Worm (Caenorhabditis elegans) whole organism, L1 larva: ENCODE data around the gene ent-1.

Experiments used
- ces-1 ChIP-seq: fragments of 150-350 bp; optimal IDR thresholded peaks from 2 replicates; lab custom pipeline; 2014; ENCODE audit warnings: missing biosample characterization, missing genetic modification reagents, missing genetic modification characterization
- egl-13 ChIP-seq: sonication (generic microtip); optimal IDR thresholded peaks from 2 replicates; lab custom pipeline; 2016; ENCODE audit warnings: missing genotype, missing genetic modification reagents, missing genetic modification characterization, missing compliant biosample characterization
- fkh-10 ChIP-seq: sonication (generic microtip); optimal IDR thresholded peaks from 2 replicates; lab custom pipeline; 2017; ENCODE audit warnings: missing biosample characterization, missing genetic modification reagents, missing genetic modification characterization
- fos-1 ChIP-seq: fragments of 150-350 bp; optimal IDR thresholded peaks from 2 replicates; lab custom pipeline; 2014; ENCODE audit warnings: missing biosample characterization, missing genetic modification characterization
- jun-1 ChIP-seq: fragments of 150-350 bp; optimal IDR thresholded peaks from 2 replicates; lab custom pipeline; 2014; ENCODE audit warnings: missing biosample characterization, missing genetic modification reagents, missing genetic modification characterization
- lin-39 ChIP-seq: fragments of 150-350 bp; optimal IDR thresholded peaks from 2 replicates; lab custom pipeline; 2014; ENCODE audit warnings: missing biosample characterization, missing genetic modification reagents, missing genetic modification characterization
- nhr-28 ChIP-seq: fragments of 150-350 bp; optimal IDR thresholded peaks from 2 replicates; lab custom pipeline; 2014; ENCODE audit warnings: missing biosample characterization, missing genetic modification characterization
- sox-4 ChIP-seq: sonication (generic microtip); optimal IDR thresholded peaks from 2 replicates; lab custom pipeline; 2016; ENCODE audit warnings: missing genetic modification characterization, missing compliant biosample characterization
- tbx-2 ChIP-seq: sonication (generic microtip); optimal IDR thresholded peaks from 2 replicates; lab custom pipeline; 2016; ENCODE audit warnings: missing genetic modification characterization, missing compliant biosample characterization
- unc-30 ChIP-seq: sonication (generic microtip); optimal IDR thresholded peaks from 2 replicates; lab custom pipeline; 2017; ENCODE audit warnings: missing biosample characterization, missing genetic modification characterization
- unc-62 ChIP-seq: fragments of 150-350 bp; optimal IDR thresholded peaks from 2 replicates; lab custom pipeline; 2014; ENCODE audit warnings: missing biosample characterization, missing genetic modification reagents, missing genetic modification characterization

DNA sequence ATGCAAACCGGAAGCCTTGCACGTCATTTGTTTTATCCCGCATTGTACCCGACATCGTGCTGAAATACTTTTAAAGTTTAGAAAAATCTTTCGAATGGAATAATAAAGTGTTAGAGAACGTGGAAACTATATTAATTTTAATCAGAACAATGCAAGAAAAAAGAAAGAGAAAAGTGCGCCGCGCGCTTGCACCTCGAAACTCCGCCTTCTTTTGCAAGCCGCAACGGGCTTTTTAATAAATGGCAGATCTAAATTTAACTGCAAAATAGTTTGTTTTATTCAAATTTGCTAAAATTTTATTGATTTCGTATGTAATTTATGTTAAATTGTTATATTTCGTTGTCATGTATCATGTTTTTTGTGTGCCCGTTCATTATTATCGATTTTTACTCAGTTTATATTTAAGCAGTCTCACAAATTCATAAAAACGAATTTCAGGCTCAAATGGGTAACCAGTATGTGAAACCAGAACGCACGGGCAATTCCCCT, 3.3 kb downstream of the ent-1 start, which contains the start of the genes acl-3 and ndub-6:
- TF ChIP-seq sox-4 (tag; lab: Kevin White, UChicago) (no peak), fos-1 (no peak), jun-1 (tag; lab: Kevin White, UChicago) (no peak), unc-62 (GFP tag; lab: Kevin White, UChicago) (no peak), nhr-28 (tag; lab: Kevin White, UChicago) (no peak), egl-13 (tag; lab: Kevin White, UChicago) (no peak), fkh-10 (GFP tag; lab: Kevin White, UChicago) (no peak), tbx-2 (tag; lab: Kevin White, UChicago) (no peak), unc-30 (tag; lab: Kevin White, UChicago) (no peak), ces-1 (no peak), lin-39 (no peak)
